Fruit fly (Drosophila melanogaster): ENCODE measurements around the gene CG13318.

Gene CG13318

DNA sequence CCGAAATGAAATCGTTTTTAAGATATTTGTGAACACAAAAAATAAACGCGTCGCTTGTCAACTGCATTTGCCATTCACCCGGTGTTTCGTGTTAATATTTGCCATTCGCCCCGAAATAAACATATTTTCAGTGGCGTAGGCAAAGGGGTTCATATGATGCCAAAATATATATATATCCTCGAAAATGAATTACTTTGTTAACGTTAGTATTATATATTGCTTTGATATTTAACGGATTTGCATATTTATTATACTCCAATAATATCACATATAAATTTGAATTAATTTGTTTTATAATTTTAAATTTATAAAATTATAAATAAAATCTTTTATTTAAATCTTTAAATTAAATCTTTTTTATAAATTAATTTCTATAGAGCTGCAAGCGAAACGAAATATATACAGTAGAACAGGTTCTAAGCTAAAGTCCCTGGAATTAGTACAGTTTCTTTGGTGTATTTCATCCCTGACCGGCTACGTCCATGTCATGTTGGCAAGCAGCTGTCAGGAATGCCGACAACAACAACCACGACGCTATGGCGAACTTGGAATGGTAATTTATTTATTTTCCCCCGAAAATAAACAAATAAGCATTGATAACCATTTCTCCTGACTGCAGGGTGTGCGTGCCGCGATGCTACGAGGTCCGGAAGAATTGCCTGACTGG is 40.8 kb downstream of the CG13318 start, which contains the start of the genes M1BP and CG8202 (continued):
- TF ChIP-seq stwl (tag; optimal IDR thresholded peaks at IDR 0.05): peak; percentile 27
- TF ChIP-seq inv (GFP tag; IDR thresholded peaks at IDR 0.05; ENCODE audit: partially characterized antibody): no peak
- TF ChIP-seq CG1832 (GFP tag; optimal IDR thresholded peaks at IDR 0.05): no peak
- TF ChIP-seq B-H1 (GFP tag; IDR thresholded peaks at IDR 0.05): peak; percentile 65; the same call in 2 of the 3 replicates
- TF ChIP-seq Nf-YC (tag; optimal IDR thresholded peaks at IDR 0.05): peak; percentile 88
- TF ChIP-seq emc (GFP tag; optimal IDR thresholded peaks at IDR 0.05): peak; percentile 12
- TF ChIP-seq her (GFP tag; optimal IDR thresholded peaks at IDR 0.05): no peak
- no peak for TF ChIP-seq Opbp (GFP tag; IDR thresholded peaks at IDR 0.05; ENCODE audit: partially characterized antibody)
- peak; percentile 74 for TF ChIP-seq ewg (GFP tag; optimal IDR thresholded peaks at IDR 0.05)
- TF ChIP-seq CG17829 (tag; optimal IDR thresholded peaks at IDR 0.05): peak; percentile 94
- TF ChIP-seq CG18011 (GFP tag; optimal IDR thresholded peaks at IDR 0.05): peak; percentile 65
- no peak for TF ChIP-seq Dfd (GFP tag; optimal IDR thresholded peaks at IDR 0.05)
- no peak for TF ChIP-seq hkb (optimal IDR thresholded peaks at IDR 0.05)
- TF ChIP-seq hkb (GFP tag; IDR thresholded peaks at IDR 0.05): peak; percentile 77
- peak; percentile 17 for TF ChIP-seq gro (GFP tag; optimal IDR thresholded peaks at IDR 0.05)
- no peak for TF ChIP-seq C15 (GFP tag; IDR thresholded peaks at IDR 0.05)
- peak; percentile 85 for TF ChIP-seq CG32532 (GFP tag; IDR thresholded peaks at IDR 0.05)
- peak; percentile 49 to 91 for TF ChIP-seq dpn (GFP tag; optimal IDR thresholded peaks at IDR 0.05)
- peak; percentile 91 for TF ChIP-seq CG8388 (GFP tag; optimal IDR thresholded peaks at IDR 0.05)
- TF ChIP-seq CG1529 (GFP tag; optimal IDR thresholded peaks at IDR 0.05): peak; percentile 64
- TF ChIP-seq Dref (GFP tag; IDR thresholded peaks at IDR 0.05): no peak
- TF ChIP-seq CG11093 (GFP tag; IDR thresholded peaks at IDR 0.05): peak; percentile 72; the same call in 1 of the 3 replicates
- no peak for TF ChIP-seq CG12071 (GFP tag; optimal IDR thresholded peaks at IDR 0.05)
- TF ChIP-seq CG9797 (GFP tag; optimal IDR thresholded peaks at IDR 0.05): peak; percentile 54
- peak; percentile 89 for TF ChIP-seq twi (tag; optimal IDR thresholded peaks at IDR 0.05)
- TF ChIP-seq CG17612 (GFP tag; IDR thresholded peaks at IDR 0.05): no peak
- peak; percentile 57; the same call in 1 of the 2 replicates for TF ChIP-seq sob (GFP tag; IDR thresholded peaks at IDR 0.05)
- no peak for TF ChIP-seq Dek (tag; optimal IDR thresholded peaks at IDR 0.05)
- TF ChIP-seq Dip2 (GFP tag; IDR thresholded peaks at IDR 0.05): no peak
- peak; percentile 82 for TF ChIP-seq CG2120 (GFP tag; optimal IDR thresholded peaks at IDR 0.05)
- no peak for TF ChIP-seq bowl (GFP tag; IDR thresholded peaks at IDR 0.05)
- peak; percentile 88 for TF ChIP-seq sens (GFP tag)
- TF ChIP-seq Ravus (GFP tag; IDR thresholded peaks at IDR 0.05): no peak; the same call in 1 of the 2 replicates
- TF ChIP-seq CG11504 (tag; optimal IDR thresholded peaks at IDR 0.05): peak; percentile 93
- TF ChIP-seq CG8944 (GFP tag; optimal IDR thresholded peaks at IDR 0.05): peak; percentile 39
- TF ChIP-seq CG18764 (GFP tag; optimal IDR thresholded peaks at IDR 0.05): peak; percentile 79
- TF ChIP-seq pum (GFP tag; optimal IDR thresholded peaks at IDR 0.05): peak; percentile 56
- 0 out of 2 replicates have a peak, but pooled peaks have one; percentile 39 for TF ChIP-seq stc (GFP tag; IDR thresholded peaks at IDR 0.05)
- TF ChIP-seq tio (GFP tag; optimal IDR thresholded peaks at IDR 0.05): peak; percentile 84
- peak; percentile 95 for TF ChIP-seq CG13775 (GFP tag; optimal IDR thresholded peaks at IDR 0.05)
- TF ChIP-seq toy (GFP tag; IDR thresholded peaks at IDR 0.05): no peak; the same call in 1 of the 2 replicates
- TF ChIP-seq CG12659 (GFP tag; optimal IDR thresholded peaks at IDR 0.05): peak; percentile 94
- peak; percentile 65; the same call in 1 of the 2 replicates for TF ChIP-seq seq (GFP tag; IDR thresholded peaks at IDR 0.05)
- TF ChIP-seq CG16863 (GFP tag; optimal IDR thresholded peaks at IDR 0.05): peak; percentile 55
- 0 out of 2 replicates have a peak, but pooled peaks have one; percentile 7 for TF ChIP-seq CkIIα-i1 (GFP tag; IDR thresholded peaks at IDR 0.05)
- TF ChIP-seq CG12104 (GFP tag; optimal IDR thresholded peaks at IDR 0.05): peak; percentile 87
- TF ChIP-seq hbn (GFP tag; IDR thresholded peaks at IDR 0.05; ENCODE audit: partially characterized antibody): no peak
- TF ChIP-seq Six4 (GFP tag; optimal IDR thresholded peaks at IDR 0.05): peak; percentile 86
- TF ChIP-seq nau (GFP tag; optimal IDR thresholded peaks at IDR 0.05): no peak
- TF ChIP-seq TFAM (GFP tag; optimal IDR thresholded peaks at IDR 0.05): no peak

Measured in whole organism, embryonic.